Fruit fly (Drosophila melanogaster) whole organism, adult: ENCODE measurements around the gene ric8a.

ENCODE experiments used
- CG11617 ChIP-seq: fragments of 200-800 bp; sonication (Bioruptor generic); optimal IDR thresholded peaks from 2 replicates; lab custom pipeline; 2017; ENCODE audit warnings: mild to moderate bottlenecking, missing biosample characterization, missing genetic modification reagents, missing genetic modification characterization
- CG12768 ChIP-seq: fragments of 200-800 bp; sonication (Bioruptor generic); optimal IDR thresholded peaks from 2 replicates; lab custom pipeline; 2017; ENCODE audit warnings: missing biosample characterization, missing genetic modification characterization, mild to moderate bottlenecking, moderate library complexity, missing genetic modification reagents
- CG14711 ChIP-seq: fragments of 200-800 bp; sonication (Bioruptor generic); optimal IDR thresholded peaks from 2 replicates; lab custom pipeline; 2018; ENCODE audit warnings: missing biosample characterization, mild to moderate bottlenecking, missing genetic modification characterization, moderate library complexity
- CG5204 ChIP-seq: fragments of 200-800 bp; sonication (Bioruptor generic); optimal IDR thresholded peaks from 2 replicates; lab custom pipeline; 2016; ENCODE audit warnings: missing biosample characterization, missing genetic modification characterization
- CG7045 ChIP-seq: fragments of 200-800 bp; sonication (Bioruptor generic); optimal IDR thresholded peaks from 2 replicates; lab custom pipeline; 2017; ENCODE audit warnings: missing biosample characterization, mild to moderate bottlenecking, missing genetic modification characterization
- CG7101 ChIP-seq: fragments of 200-800 bp; sonication (Bioruptor generic); optimal IDR thresholded peaks from 2 replicates; lab custom pipeline; 2018; ENCODE audit warnings: missing biosample characterization, mild to moderate bottlenecking, missing genetic modification characterization, moderate library complexity
- Hr96 ChIP-seq: fragments of 200-800 bp; sonication (Bioruptor generic); optimal IDR thresholded peaks from 2 replicates; lab custom pipeline; 2016; ENCODE audit warnings: missing biosample characterization, missing genetic modification characterization
- Mnt ChIP-seq: fragments of 200-800 bp; sonication (Bioruptor generic); optimal IDR thresholded peaks from 2 replicates; lab custom pipeline; 2016; ENCODE audit warnings: missing biosample characterization, mild to moderate bottlenecking, missing genetic modification characterization
- bab1 ChIP-seq: fragments of 200-800 bp; sonication (Bioruptor generic); optimal IDR thresholded peaks from 3 replicates; lab custom pipeline; 2019; ENCODE audit warnings: missing biosample characterization, mild to moderate bottlenecking, missing genetic modification characterization, moderate library complexity
- cic ChIP-seq: fragments of 200-800 bp; sonication (Bioruptor generic); optimal IDR thresholded peaks from 2 replicates; lab custom pipeline; 2017; ENCODE audit warnings: missing biosample characterization, mild to moderate bottlenecking, missing genetic modification characterization, moderate library complexity
- kay ChIP-seq: fragments of 200-800 bp; sonication (Bioruptor generic); peaks from one replicate; lab custom pipeline; 2016; ENCODE audit warnings: missing biosample characterization, missing genetic modification characterization, borderline replicate concordance
- ovo ChIP-seq: fragments of 200-800 bp; sonication (Bioruptor generic); optimal IDR thresholded peaks from 2 replicates; lab custom pipeline; 2016; ENCODE audit warnings: missing biosample characterization, missing genetic modification characterization
- pad ChIP-seq: fragments of 200-800 bp; sonication (Bioruptor generic); optimal IDR thresholded peaks from 3 replicates; lab custom pipeline; 2017; ENCODE audit warnings: missing biosample characterization, missing genetic modification characterization, mild to moderate bottlenecking, moderate library complexity, missing genetic modification reagents
- toe ChIP-seq: fragments of 200-800 bp; sonication (Bioruptor generic); optimal IDR thresholded peaks from 2 replicates; lab custom pipeline; 2016; ENCODE audit warnings: missing biosample characterization, missing genetic modification characterization

- TF ChIP-seq CG11617 (GFP tag; lab: Kevin White, UChicago), result no peak
- no peak for TF ChIP-seq bab1
- no peak for TF ChIP-seq CG14711 (tag; lab: Kevin White, UChicago)
- TF ChIP-seq kay (GFP tag; lab: Kevin White, UChicago), result no peak
- no peak for TF ChIP-seq toe (GFP tag; lab: Kevin White, UChicago)
- no peak for TF ChIP-seq CG5204 (GFP tag; lab: Kevin White, UChicago)
- no peak for TF ChIP-seq CG12768 (GFP tag; lab: Kevin White, UChicago)
- TF ChIP-seq cic (GFP tag; lab: Kevin White, UChicago), result no peak
- TF ChIP-seq CG7101 (tag; lab: Kevin White, UChicago), result no peak
- no peak for TF ChIP-seq CG7045 (GFP tag; lab: Kevin White, UChicago)
- no peak for TF ChIP-seq ovo (GFP tag; lab: Kevin White, UChicago)
- no peak for TF ChIP-seq Hr96
- TF ChIP-seq Mnt (GFP tag; lab: Kevin White, UChicago), result no peak
- no peak for TF ChIP-seq pad (GFP tag; lab: Kevin White, UChicago)
These were observed 10.1 kb downstream of the ric8a start for dm6 chrX:9266082-9266481.
